Worm (Caenorhabditis elegans) whole organism, early embryonic: ENCODE results near the gene srlf-29.

ENCODE experiments used
- B0310.2 ChIP-seq: sonication (generic microtip); optimal IDR thresholded peaks from 2 replicates; lab custom pipeline; 2016; ENCODE audit warnings: mild to moderate bottlenecking, missing genetic modification characterization, missing compliant biosample characterization
- F13C5.2 ChIP-seq: sonication (generic microtip); optimal IDR thresholded peaks from 2 replicates; lab custom pipeline; 2017; ENCODE audit warnings: mild to moderate bottlenecking, missing genetic modification characterization, inconsistent platforms, missing compliant biosample characterization
- aly-1 ChIP-seq: sonication (generic microtip); optimal IDR thresholded peaks from 2 replicates; lab custom pipeline; 2016; ENCODE audit warnings: missing genetic modification characterization, missing compliant biosample characterization
- ama-1 ChIP-seq: fragments of 150-350 bp; optimal IDR thresholded peaks from 2 replicates; lab custom pipeline; 2014
- ceh-13 ChIP-seq: fragments of 200-800 bp; sonication (Bioruptor generic); optimal IDR thresholded peaks from 2 replicates; lab custom pipeline; 2018; ENCODE audit warnings: mild to moderate bottlenecking, missing genetic modification characterization, missing compliant biosample characterization
- ceh-36 ChIP-seq: sonication (generic microtip); optimal IDR thresholded peaks from 2 replicates; lab custom pipeline; 2016; ENCODE audit warnings: missing genetic modification characterization, inconsistent platforms, missing compliant biosample characterization
- ets-7 ChIP-seq: sonication (generic microtip); optimal IDR thresholded peaks from 2 replicates; lab custom pipeline; 2016; ENCODE audit warnings: missing genotype, missing genetic modification characterization, missing compliant biosample characterization
- flt-1 ChIP-seq: fragments of 200-800 bp; sonication (Bioruptor generic); IDR thresholded peaks from 2 replicates; pipeline ENCODE4 v1.3.6; 2022; ENCODE audit warnings: missing genetic modification characterization, missing compliant biosample characterization
- hmbx-1 ChIP-seq: sonication (generic microtip); optimal IDR thresholded peaks from 2 replicates; lab custom pipeline; 2016; ENCODE audit warnings: mild to moderate bottlenecking, missing genetic modification characterization, missing compliant biosample characterization
- hmg-4 ChIP-seq: fragments of 200-800 bp; sonication (Bioruptor generic); optimal IDR thresholded peaks from 2 replicates; lab custom pipeline; 2018; ENCODE audit warnings: mild to moderate bottlenecking, missing genetic modification characterization, missing compliant biosample characterization
- hnd-1 ChIP-seq: sonication (generic microtip); optimal IDR thresholded peaks from 2 replicates; lab custom pipeline; 2016; ENCODE audit warnings: missing genetic modification characterization, missing compliant biosample characterization
- pes-1 ChIP-seq: fragments of 200-800 bp; sonication (Bioruptor generic); IDR thresholded peaks from 2 replicates; pipeline ENCODE4 v1.3.6; 2022; ENCODE audit warnings: missing genetic modification reagents, missing genetic modification characterization, missing compliant biosample characterization
- scrt-1 ChIP-seq: fragments of 200-800 bp; sonication (Bioruptor generic); IDR thresholded peaks from 2 replicates; pipeline ENCODE4 v1.3.6; 2022; ENCODE audit warnings: missing genetic modification characterization, missing compliant biosample characterization
- sea-1 ChIP-seq: fragments of 200-800 bp; sonication (Bioruptor generic); conservative IDR thresholded peaks from 2 replicates; pipeline ENCODE4 v1.3.6; 2022; ENCODE audit warnings: missing genetic modification characterization, missing compliant biosample characterization
- tbx-11 ChIP-seq: fragments of 200-800 bp; sonication (Bioruptor generic); IDR thresholded peaks from 2 replicates; pipeline ENCODE4 v1.3.6; 2022; ENCODE audit warnings: missing genetic modification characterization, missing compliant biosample characterization
- tbx-37 ChIP-seq: fragments of 200-800 bp; sonication (Bioruptor generic); conservative IDR thresholded peaks from 2 replicates; pipeline ENCODE4 v1.3.6; 2022; ENCODE audit warnings: missing genetic modification reagents, missing genetic modification characterization, missing compliant biosample characterization
- tra-4 ChIP-seq: sonication (generic microtip); optimal IDR thresholded peaks from 2 replicates; lab custom pipeline; 2017; ENCODE audit warnings: missing genetic modification characterization, missing compliant biosample characterization

srlf-29 gene

DNA sequence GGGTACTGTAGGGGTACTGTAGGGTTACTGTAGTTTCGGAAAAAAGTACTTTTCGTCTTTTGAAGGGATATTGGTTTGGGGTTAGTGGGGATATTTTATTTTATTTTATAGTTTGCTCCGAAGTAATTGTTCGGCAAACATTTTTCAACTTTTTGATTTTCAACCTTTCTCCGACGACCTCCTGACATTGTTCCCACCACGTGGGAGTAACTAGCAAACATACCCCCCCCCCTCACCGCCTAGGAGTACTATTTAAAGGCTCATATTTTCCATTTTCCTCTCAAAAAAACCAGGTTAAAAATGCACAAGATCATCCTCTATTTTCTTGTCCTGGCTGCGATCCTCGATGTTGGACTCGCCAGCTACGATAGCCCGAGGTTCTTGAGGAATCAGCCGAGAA, at the start of gene srlf-29:
TSS of gene srlf-29 (plus strand) at position 301 of the 400 bp plus-strand sequence.
- TF ChIP-seq tbx-11 (GFP tag; lab: Robert Waterston, UW) (no peak), flt-1 (GFP tag; lab: Robert Waterston, UW) (no peak), ceh-13 (no peak), hmg-4 (GFP tag; lab: Kevin White, UChicago) (no peak), hnd-1 (tag; lab: Kevin White, UChicago) (no peak), aly-1 (tag; lab: Kevin White, UChicago) (no peak), F13C5.2 (tag; lab: Kevin White, UChicago) (no peak), pes-1 (GFP tag; lab: Robert Waterston, UW) (no peak), ceh-36 (tag; lab: Kevin White, UChicago) (no peak), sea-1 (GFP tag; lab: Robert Waterston, UW) (no peak), tbx-37 (GFP tag; lab: Robert Waterston, UW) (no peak), tra-4 (tag; lab: Kevin White, UChicago) (no peak), ets-7 (tag; lab: Kevin White, UChicago) (no peak), hmbx-1 (tag; lab: Kevin White, UChicago) (no peak), ama-1 (lab: Kevin White, UChicago) (no peak), scrt-1 (no peak), B0310.2 (tag; lab: Kevin White, UChicago) (no peak)

- TF ChIP-seq hmbx-1 (tag; lab: Kevin White, UChicago) (no peak), hmg-4 (GFP tag; lab: Kevin White, UChicago) (no peak), tra-4 (tag; lab: Kevin White, UChicago) (no peak), tbx-11 (GFP tag; lab: Robert Waterston, UW) (no peak), ceh-13 (no peak), aly-1 (tag; lab: Kevin White, UChicago) (no peak), sea-1 (GFP tag; lab: Robert Waterston, UW) (no peak), B0310.2 (tag; lab: Kevin White, UChicago) (no peak), ets-7 (tag; lab: Kevin White, UChicago) (no peak), scrt-1 (no peak), flt-1 (GFP tag; lab: Robert Waterston, UW) (no peak), pes-1 (GFP tag; lab: Robert Waterston, UW) (no peak), tbx-37 (GFP tag; lab: Robert Waterston, UW) (no peak), ama-1 (lab: Kevin White, UChicago) (no peak), ceh-36 (tag; lab: Kevin White, UChicago) (no peak), F13C5.2 (tag; lab: Kevin White, UChicago) (no peak), hnd-1 (tag; lab: Kevin White, UChicago) (no peak)
Observed at ce11 chrII:1616382-1616781, 49.7 kb upstream of the srlf-29 start, which contains the start of gene fbxa-165. TSS of gene fbxa-165 (minus strand) at chrII:1616482.

ce11 chrII:1618948-1619347, 47.2 kb upstream of the srlf-29 start, which contains the start of gene fbxa-166:
TSS of gene fbxa-166 (minus strand) at chrII:1619048.
- no peak for TF ChIP-seq hmbx-1 (tag; lab: Kevin White, UChicago)
- no peak for TF ChIP-seq ceh-13
- TF ChIP-seq aly-1 (tag; lab: Kevin White, UChicago) = no peak
- no peak for TF ChIP-seq tbx-37 (GFP tag; lab: Robert Waterston, UW)
- TF ChIP-seq ama-1 (lab: Kevin White, UChicago) = no peak
- TF ChIP-seq ets-7 (tag; lab: Kevin White, UChicago) = no peak
- TF ChIP-seq sea-1 (GFP tag; lab: Robert Waterston, UW) = no peak
- no peak for TF ChIP-seq ceh-36 (tag; lab: Kevin White, UChicago)
- TF ChIP-seq tra-4 (tag; lab: Kevin White, UChicago) = no peak
- no peak for TF ChIP-seq tbx-11 (GFP tag; lab: Robert Waterston, UW)
- TF ChIP-seq hmg-4 (GFP tag; lab: Kevin White, UChicago) = no peak
- no peak for TF ChIP-seq B0310.2 (tag; lab: Kevin White, UChicago)
- no peak for TF ChIP-seq F13C5.2 (tag; lab: Kevin White, UChicago)
- TF ChIP-seq flt-1 (GFP tag; lab: Robert Waterston, UW) = no peak
- no peak for TF ChIP-seq scrt-1
- TF ChIP-seq hnd-1 (tag; lab: Kevin White, UChicago) = no peak
- TF ChIP-seq pes-1 (GFP tag; lab: Robert Waterston, UW) = no peak

- no peak for TF ChIP-seq ama-1 (lab: Kevin White, UChicago)
Observed at ce11 chrII:1621180-1621579, 44.9 kb upstream of the srlf-29 start, which contains the start of gene fbxa-158. TSS of gene fbxa-158 (minus strand) at chrII:1621280.

- no peak for TF ChIP-seq tbx-11 (GFP tag; lab: Robert Waterston, UW)
- TF ChIP-seq pes-1 (GFP tag; lab: Robert Waterston, UW) = no peak
- no peak for TF ChIP-seq hnd-1 (tag; lab: Kevin White, UChicago)
- no peak for TF ChIP-seq tra-4 (tag; lab: Kevin White, UChicago)
Observed at ce11 chrII:1621795-1622194, 44.3 kb upstream of the srlf-29 start.

DNA sequence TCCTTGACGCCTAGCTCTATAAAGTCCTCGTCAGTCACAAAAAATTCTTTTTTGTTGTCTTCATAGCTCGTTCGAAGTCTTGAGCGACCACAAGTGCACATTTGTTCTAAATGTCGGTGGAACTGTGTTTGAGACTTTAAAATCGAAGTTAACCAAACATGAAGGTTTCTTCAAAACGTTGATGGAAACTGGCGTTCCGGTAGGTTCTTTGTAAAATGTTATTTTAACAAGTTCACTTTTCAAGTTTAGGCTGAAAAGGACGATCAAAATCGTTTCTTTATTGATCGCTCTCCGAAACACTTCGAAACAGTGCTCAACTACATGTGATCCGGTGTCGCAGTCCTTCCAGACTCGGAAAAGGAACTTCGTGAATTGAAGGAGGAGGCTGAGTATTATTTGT, 41.6 kb upstream of the srlf-29 start, which contains the start of gene fbxa-160:
TSS of gene fbxa-160 (minus strand) at position 101 of the 400 bp plus-strand sequence.
- TF ChIP-seq ceh-13 = no peak
- no peak for TF ChIP-seq B0310.2 (tag; lab: Kevin White, UChicago)
- TF ChIP-seq flt-1 (GFP tag; lab: Robert Waterston, UW) = no peak
- TF ChIP-seq tbx-37 (GFP tag; lab: Robert Waterston, UW) = no peak
- no peak for TF ChIP-seq ama-1 (lab: Kevin White, UChicago)
- no peak for TF ChIP-seq aly-1 (tag; lab: Kevin White, UChicago)
- no peak for TF ChIP-seq hmg-4 (GFP tag; lab: Kevin White, UChicago)
- TF ChIP-seq pes-1 (GFP tag; lab: Robert Waterston, UW) = no peak

DNA sequence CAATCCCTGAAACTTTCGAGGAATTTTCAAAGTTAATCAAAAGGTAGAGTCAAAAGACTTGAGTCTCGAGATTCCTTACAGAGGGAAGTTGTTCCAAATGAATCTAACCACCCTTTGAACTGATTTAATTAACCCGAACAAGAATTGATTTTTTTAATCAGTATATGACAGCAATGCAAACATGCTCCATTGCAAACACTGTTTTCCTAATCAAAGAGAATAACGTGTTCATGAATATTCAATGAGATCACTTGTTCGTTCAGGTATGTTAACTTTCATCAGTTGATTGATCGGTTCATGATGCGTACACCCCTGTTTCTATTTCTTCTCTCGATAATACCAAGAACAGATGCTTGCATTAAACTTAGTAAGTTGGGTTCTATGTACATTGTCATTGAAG, 40.5 kb upstream of the srlf-29 start, which contains the start of gene C08E3.14:
TSS of gene C08E3.14 (plus strand) at position 301 of the 400 bp plus-strand sequence.
- no peak for TF ChIP-seq scrt-1
- TF ChIP-seq tbx-11 (GFP tag; lab: Robert Waterston, UW) = no peak
- TF ChIP-seq pes-1 (GFP tag; lab: Robert Waterston, UW) = no peak
- TF ChIP-seq ceh-36 (tag; lab: Kevin White, UChicago) = no peak
- no peak for TF ChIP-seq tbx-37 (GFP tag; lab: Robert Waterston, UW)
- TF ChIP-seq aly-1 (tag; lab: Kevin White, UChicago) = no peak
- no peak for TF ChIP-seq ceh-13
- TF ChIP-seq hnd-1 (tag; lab: Kevin White, UChicago) = no peak
